Worm (Caenorhabditis elegans) whole organism, early embryonic: ENCODE results near the gene H10D18.5.

Source experiments
- B0310.2 ChIP-seq: sonication (generic microtip); optimal IDR thresholded peaks from 2 replicates; lab custom pipeline; 2016; ENCODE audit warnings: mild to moderate bottlenecking, missing genetic modification characterization, missing compliant biosample characterization
- ama-1 ChIP-seq: fragments of 150-350 bp; optimal IDR thresholded peaks from 2 replicates; lab custom pipeline; 2014
- hmg-4 ChIP-seq: fragments of 200-800 bp; sonication (Bioruptor generic); optimal IDR thresholded peaks from 2 replicates; lab custom pipeline; 2018; ENCODE audit warnings: mild to moderate bottlenecking, missing genetic modification characterization, missing compliant biosample characterization
- sea-1 ChIP-seq: fragments of 200-800 bp; sonication (Bioruptor generic); conservative IDR thresholded peaks from 2 replicates; pipeline ENCODE4 v1.3.6; 2022; ENCODE audit warnings: missing genetic modification characterization, missing compliant biosample characterization
- tra-4 ChIP-seq: sonication (generic microtip); optimal IDR thresholded peaks from 2 replicates; lab custom pipeline; 2017; ENCODE audit warnings: missing genetic modification characterization, missing compliant biosample characterization

DNA sequence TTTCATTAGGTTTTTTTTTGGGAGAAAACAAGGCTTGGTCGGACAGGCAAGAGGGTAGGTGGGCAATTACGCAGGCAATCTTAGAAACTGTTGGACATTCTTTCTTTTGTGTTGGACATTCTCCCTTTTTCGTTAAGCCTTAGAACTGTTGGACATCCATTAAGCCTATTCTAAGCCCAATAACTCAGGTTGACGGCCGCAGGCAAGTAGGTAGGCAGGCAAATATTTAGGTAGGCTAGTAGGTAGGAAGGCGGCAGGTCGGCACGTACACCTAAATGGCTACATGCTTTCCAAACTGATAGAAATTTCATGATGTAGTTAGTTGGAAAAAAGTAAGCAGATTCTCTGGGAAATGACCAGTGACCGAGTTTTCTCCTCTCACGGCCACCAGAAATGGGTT lies 587 bp upstream of the H10D18.5 start:
- TF ChIP-seq ama-1 (lab: Kevin White, UChicago) = no peak
- no peak for TF ChIP-seq B0310.2 (tag; lab: Kevin White, UChicago)
- TF ChIP-seq sea-1 = no peak
- no peak for TF ChIP-seq tra-4 (tag; lab: Kevin White, UChicago)
- TF ChIP-seq hmg-4 (GFP tag; lab: Kevin White, UChicago) = no peak
